Worm (Caenorhabditis elegans): ENCODE results near the gene srx-86.
A peak's percentile ranks its signal among the peaks of the same experiment; 100 is the strongest.

Gene srx-86

DNA sequence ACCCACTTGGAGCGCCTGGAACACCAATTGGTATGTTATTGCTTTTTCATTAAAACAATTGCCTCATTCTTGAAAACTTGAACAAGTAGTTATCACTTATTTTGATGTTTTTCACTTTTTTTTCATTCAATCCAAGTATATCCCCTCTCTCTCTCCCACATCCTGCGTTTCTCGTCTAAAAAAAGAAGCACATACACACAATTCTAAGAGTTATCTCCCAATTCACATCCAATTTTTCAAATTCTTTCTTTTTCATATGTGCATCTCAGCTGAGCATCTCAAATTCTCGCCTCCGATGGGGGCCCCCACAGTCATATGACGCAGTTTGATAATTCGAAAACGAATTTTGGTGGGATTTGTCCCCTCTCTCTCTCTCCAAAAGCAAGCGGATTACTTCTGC is 26.1 kb upstream of the srx-86 start:
- TF ChIP-seq nfya-2 (GFP tag; IDR thresholded peaks at IDR 0.05), result no peak
- no peak for TF ChIP-seq zim-3 (tag; optimal IDR thresholded peaks at IDR 0.05)
- no peak for TF ChIP-seq attf-5 (GFP tag; optimal IDR thresholded peaks at IDR 0.05)
- TF ChIP-seq madf-8 (GFP tag; conservative IDR thresholded peaks at IDR 0.05), result no peak
- TF ChIP-seq lir-1 (GFP tag; conservative IDR thresholded peaks at IDR 0.05), result no peak
- TF ChIP-seq ztf-6 (GFP tag; IDR thresholded peaks at IDR 0.05), result no peak
- TF ChIP-seq sdz-38 (tag; optimal IDR thresholded peaks at IDR 0.05), result no peak
- TF ChIP-seq lin-40 (tag; optimal IDR thresholded peaks at IDR 0.05), result no peak
- no peak for TF ChIP-seq B0019.2 (GFP tag; conservative IDR thresholded peaks at IDR 0.05)
- no peak for TF ChIP-seq egl-44 (GFP tag; IDR thresholded peaks at IDR 0.05)
- TF ChIP-seq K12H6.12 (tag; optimal IDR thresholded peaks at IDR 0.05), result no peak
- TF ChIP-seq madf-3 (GFP tag; IDR thresholded peaks at IDR 0.05), result no peak
- no peak for TF ChIP-seq ama-1 (optimal IDR thresholded peaks at IDR 0.05)
- TF ChIP-seq ama-1 (GFP tag; optimal IDR thresholded peaks at IDR 0.05), result no peak
- TF ChIP-seq nhr-27 (tag; optimal IDR thresholded peaks at IDR 0.05), result no peak
- no peak for TF ChIP-seq let-526 (GFP tag; IDR thresholded peaks at IDR 0.05)
- TF ChIP-seq pbrm-1 (GFP tag; IDR thresholded peaks at IDR 0.05), result no peak
- TF ChIP-seq hsf-1 (GFP tag; IDR thresholded peaks at IDR 0.05), result no peak

ce11 chrV:11539502-11539901 is 23.2 kb upstream of the srx-86 start:
- TF ChIP-seq attf-6 (GFP tag; IDR thresholded peaks at IDR 0.05) (no peak), B0336.3 (GFP tag; IDR thresholded peaks at IDR 0.05) (no peak), athp-1 (tag; optimal IDR thresholded peaks at IDR 0.05) (no peak), ceh-40 (GFP tag; IDR thresholded peaks at IDR 0.05) (no peak), nhr-90 (tag; optimal IDR thresholded peaks at IDR 0.05) (no peak), hmg-20 (GFP tag; IDR thresholded peaks at IDR 0.05) (no peak), zfh-2 (GFP tag; conservative IDR thresholded peaks at IDR 0.05) (no peak), pha-4 (tag; optimal IDR thresholded peaks at IDR 0.05) (no peak)

DNA sequence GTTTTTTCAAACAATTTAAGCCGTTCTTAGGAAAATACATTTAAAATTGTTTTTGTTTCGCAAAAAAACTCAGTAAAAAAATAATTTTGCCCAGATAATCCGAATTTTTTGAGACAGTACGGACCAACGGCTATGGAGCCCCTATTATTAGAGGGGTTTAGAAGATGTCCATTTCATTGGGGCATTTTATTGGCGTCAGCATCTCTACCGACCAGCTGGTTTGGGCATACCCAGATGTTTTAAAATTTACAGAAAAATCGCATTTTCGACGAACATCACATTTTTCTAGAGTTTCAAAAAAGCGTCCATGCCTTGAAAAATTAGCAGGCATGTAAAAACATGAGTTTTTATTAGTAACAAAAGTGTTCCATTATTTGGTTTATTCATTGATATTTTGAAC is 21.5 kb upstream of the srx-86 start:
- TF ChIP-seq somi-1 (GFP tag; optimal IDR thresholded peaks at IDR 0.05) (peak; percentile 30), snpc-1.3 (tag; optimal IDR thresholded peaks at IDR 0.05; ENCODE audit: insufficient read depth) (no peak), F57A8.1 (GFP tag; optimal IDR thresholded peaks at IDR 0.05) (no peak), hmg-20 (GFP tag; IDR thresholded peaks at IDR 0.05) (no peak), let-607 (tag; optimal IDR thresholded peaks at IDR 0.05) (peak in 1 of 2 experiments; percentile 20), ama-1 (optimal IDR thresholded peaks at IDR 0.05) (no peak), ama-1 (GFP tag; optimal IDR thresholded peaks at IDR 0.05) (no peak), let-526 (GFP tag; IDR thresholded peaks at IDR 0.05) (no peak), ztf-22 (GFP tag; optimal IDR thresholded peaks at IDR 0.05) (no peak), ceh-79 (tag; optimal IDR thresholded peaks at IDR 0.05) (peak; percentile 6), gei-17 (GFP tag; optimal IDR thresholded peaks at IDR 0.05) (peak; percentile 3), mxl-1 (tag; optimal IDR thresholded peaks at IDR 0.05) (no peak), chd-7 (tag; optimal IDR thresholded peaks at IDR 0.05) (peak; percentile 44), zfh-2 (GFP tag; conservative IDR thresholded peaks at IDR 0.05) (no peak), egl-18 (GFP tag; IDR thresholded peaks at IDR 0.05) (no peak), ZK185.1 (tag; optimal IDR thresholded peaks at IDR 0.05; ENCODE audit: poor library complexity, severe bottlenecking) (no peak), K11D2.4 (GFP tag; IDR thresholded peaks at IDR 0.05) (peak; percentile 43; the same call in 1 of the 2 replicates), Y53F4B.3 (GFP tag; IDR thresholded peaks at IDR 0.05) (0 out of 2 replicates have a peak, but pooled peaks have one; percentile 34), F52B5.7 (tag; optimal IDR thresholded peaks at IDR 0.05) (peak; percentile 76), snpc-4 (GFP tag; optimal IDR thresholded peaks at IDR 0.05) (no peak), snpc-4 (tag; optimal IDR thresholded peaks at IDR 0.05) (no peak), Y53G8AR.9 (GFP tag; conservative IDR thresholded peaks at IDR 0.05) (0 out of 2 replicates have a peak, but pooled peaks have one; percentile 21), lsl-1 (GFP tag; optimal IDR thresholded peaks at IDR 0.05) (no peak), cebp-1 (GFP tag; IDR thresholded peaks at IDR 0.05) (peak; percentile 37; the same call in 1 of the 2 replicates), cebp-1 (tag; optimal IDR thresholded peaks at IDR 0.05) (peak; percentile 68), nfya-2 (GFP tag; IDR thresholded peaks at IDR 0.05) (no peak), nhr-90 (tag; optimal IDR thresholded peaks at IDR 0.05) (no peak), attf-3 (GFP tag; conservative IDR thresholded peaks at IDR 0.05) (0 out of 2 replicates have a peak, but pooled peaks have one; percentile 32)
